Worm (Caenorhabditis elegans): Measurements from ENCODE around the gene C14C10.2.
A peak's percentile ranks its signal among the peaks of the same experiment; 100 is the strongest.

Gene C14C10.2

ce11 chrV:12560328-12560782 lies 31.9 kb downstream of the C14C10.2 start, which contains the start of gene sel-1:
sel-1 (plus strand) TSS chrV:12560732.
- no peak for TF ChIP-seq ceh-63 (GFP tag; optimal IDR thresholded peaks at IDR 0.05)
- peak; percentile 30 for TF ChIP-seq blmp-1 (tag; optimal IDR thresholded peaks at IDR 0.05)
- peak; percentile 42 for TF ChIP-seq mep-1 (tag; optimal IDR thresholded peaks at IDR 0.05)
- TF ChIP-seq xbp-1 (tag; optimal IDR thresholded peaks at IDR 0.05): peak; percentile 66
- peak; percentile 29 for TF ChIP-seq nhr-90 (tag; optimal IDR thresholded peaks at IDR 0.05; ENCODE audit: poor library complexity)
- TF ChIP-seq snu-23 (GFP tag; optimal IDR thresholded peaks at IDR 0.05): peak; percentile 36
- TF ChIP-seq nhr-71 (tag; optimal IDR thresholded peaks at IDR 0.05): peak; percentile 38
- no peak for TF ChIP-seq ces-1 (GFP tag; optimal IDR thresholded peaks at IDR 0.05)
- no peak for TF ChIP-seq unc-86 (tag; optimal IDR thresholded peaks at IDR 0.05)
- peak in 1 of 3 experiments; percentile 37 for TF ChIP-seq dpl-1 (GFP tag; optimal IDR thresholded peaks at IDR 0.05)
- peak in 1 of 2 experiments; percentile 41 for TF ChIP-seq efl-1 (optimal IDR thresholded peaks at IDR 0.05)
- TF ChIP-seq efl-1 (GFP tag; optimal IDR thresholded peaks at IDR 0.05 in 1 of 2): peak in 1 of 2 experiments; percentile 40
- peak; percentile 2 for TF ChIP-seq nhr-47 (tag; optimal IDR thresholded peaks at IDR 0.05)
- TF ChIP-seq lir-3 (tag; optimal IDR thresholded peaks at IDR 0.05; ENCODE audit: poor library complexity): no peak
- peak; percentile 3 to 50 for TF ChIP-seq lin-35 (GFP tag; optimal IDR thresholded peaks at IDR 0.05)
- peak; percentile 22 for TF ChIP-seq nhr-19 (GFP tag; conservative IDR thresholded peaks at IDR 0.05)
- TF ChIP-seq F16B12.6 (tag; optimal IDR thresholded peaks at IDR 0.05): peak; percentile 1
- no peak for TF ChIP-seq unc-62 (GFP tag; optimal IDR thresholded peaks at IDR 0.05)
- TF ChIP-seq pqm-1 (tag; optimal IDR thresholded peaks at IDR 0.05): no peak
- TF ChIP-seq swsn-7 (tag; optimal IDR thresholded peaks at IDR 0.05): peak; percentile 25
- peak; percentile 12 for TF ChIP-seq nhr-20 (tag; optimal IDR thresholded peaks at IDR 0.05)
- TF ChIP-seq lsy-2 (tag; optimal IDR thresholded peaks at IDR 0.05): peak; percentile 33 to 47
- TF ChIP-seq rnt-1 (tag; optimal IDR thresholded peaks at IDR 0.05): peak; percentile 14

DNA sequence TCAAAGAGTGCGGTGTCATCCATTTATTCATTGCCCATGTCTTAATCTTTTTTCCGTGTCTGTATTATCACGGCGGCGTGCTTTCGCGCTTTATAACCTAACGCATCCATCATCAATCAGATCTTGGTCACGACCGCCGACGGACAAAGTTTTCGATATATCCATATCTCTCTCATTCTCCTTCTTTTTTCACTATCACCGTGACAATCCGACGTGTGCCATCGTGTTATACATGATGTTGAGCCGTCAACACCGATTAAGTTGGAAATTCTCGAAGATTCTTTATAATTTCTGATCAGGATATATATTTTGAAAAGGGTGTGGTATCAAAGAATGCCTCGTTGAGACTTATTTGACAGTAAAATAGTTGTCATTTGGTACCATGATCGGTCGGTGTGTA lies 35.4 kb downstream of the C14C10.2 start:
- TF ChIP-seq Y116A8C.19 (tag; optimal IDR thresholded peaks at IDR 0.05; ENCODE audit: borderline replicate concordance): no peak
- TF ChIP-seq nhr-76 (tag; optimal IDR thresholded peaks at IDR 0.05): no peak
- no peak for TF ChIP-seq zip-4 (GFP tag; optimal IDR thresholded peaks at IDR 0.05)
- TF ChIP-seq irx-1 (tag; optimal IDR thresholded peaks at IDR 0.05): no peak
- TF ChIP-seq tbx-2 (tag; optimal IDR thresholded peaks at IDR 0.05): peak; percentile 63
- TF ChIP-seq mef-2 (tag; optimal IDR thresholded peaks at IDR 0.05): no peak
- no peak for TF ChIP-seq fkh-10 (GFP tag; optimal IDR thresholded peaks at IDR 0.05)
- no peak for TF ChIP-seq fos-1 (tag; optimal IDR thresholded peaks at IDR 0.05)
- no peak for TF ChIP-seq elt-2 (tag; optimal IDR thresholded peaks at IDR 0.05)
- no peak for TF ChIP-seq unc-98 (GFP tag; IDR thresholded peaks at IDR 0.05)
- no peak for TF ChIP-seq aly-2 (tag; optimal IDR thresholded peaks at IDR 0.05)
- TF ChIP-seq hlh-17 (GFP tag; optimal IDR thresholded peaks at IDR 0.05; ENCODE audit: borderline replicate concordance): no peak
- no peak for TF ChIP-seq vab-15 (tag; optimal IDR thresholded peaks at IDR 0.05)
- no peak for TF ChIP-seq mab-9 (GFP tag; IDR thresholded peaks at IDR 0.05)
- no peak for TF ChIP-seq ceh-82 (tag; optimal IDR thresholded peaks at IDR 0.05)
- no peak for TF ChIP-seq ztf-11 (tag; optimal IDR thresholded peaks at IDR 0.05)
- TF ChIP-seq hlh-4 (tag; optimal IDR thresholded peaks at IDR 0.05): no peak
- peak; percentile 87 for TF ChIP-seq blmp-1 (tag; optimal IDR thresholded peaks at IDR 0.05)
- peak; percentile 20 for TF ChIP-seq nhr-47 (tag; optimal IDR thresholded peaks at IDR 0.05)
- peak; percentile 39 for TF ChIP-seq unc-130 (tag; optimal IDR thresholded peaks at IDR 0.05)
- peak; percentile 25 for TF ChIP-seq snu-23 (GFP tag; optimal IDR thresholded peaks at IDR 0.05)
- TF ChIP-seq C34B4.2 (tag; optimal IDR thresholded peaks at IDR 0.05): no peak
- TF ChIP-seq unc-30 (tag; optimal IDR thresholded peaks at IDR 0.05): no peak
- TF ChIP-seq ztf-4 (tag; optimal IDR thresholded peaks at IDR 0.05): no peak
- TF ChIP-seq tlp-1 (tag; optimal IDR thresholded peaks at IDR 0.05): no peak
- TF ChIP-seq ces-1 (GFP tag; optimal IDR thresholded peaks at IDR 0.05): no peak
- TF ChIP-seq swsn-7 (tag; optimal IDR thresholded peaks at IDR 0.05): no peak
- TF ChIP-seq pqm-1 (tag; optimal IDR thresholded peaks at IDR 0.05): no peak
- TF ChIP-seq efl-3 (GFP tag; optimal IDR thresholded peaks at IDR 0.05): no peak
- TF ChIP-seq fkh-8 (tag; optimal IDR thresholded peaks at IDR 0.05): no peak
- TF ChIP-seq xbp-1 (tag; optimal IDR thresholded peaks at IDR 0.05): no peak
- no peak for TF ChIP-seq sptf-1 (tag; optimal IDR thresholded peaks at IDR 0.05)
- TF ChIP-seq unc-86 (tag; optimal IDR thresholded peaks at IDR 0.05): no peak
- TF ChIP-seq C16A3.4 (tag; optimal IDR thresholded peaks at IDR 0.05): no peak
- TF ChIP-seq fkh-4 (tag; optimal IDR thresholded peaks at IDR 0.05; ENCODE audit: borderline replicate concordance): no peak
- TF ChIP-seq F16B12.6 (tag; optimal IDR thresholded peaks at IDR 0.05): no peak
- TF ChIP-seq nhr-19 (GFP tag; conservative IDR thresholded peaks at IDR 0.05): peak; percentile 43
- peak; percentile 55 for TF ChIP-seq nhr-90 (tag; optimal IDR thresholded peaks at IDR 0.05; ENCODE audit: poor library complexity)

Measured in whole organism, L1 larva.